Worm (Caenorhabditis elegans): ENCODE results near the gene C18A11.2.
A peak's percentile ranks its signal among the peaks of the same experiment; 100 is the strongest.

The C18A11.2 gene

DNA sequence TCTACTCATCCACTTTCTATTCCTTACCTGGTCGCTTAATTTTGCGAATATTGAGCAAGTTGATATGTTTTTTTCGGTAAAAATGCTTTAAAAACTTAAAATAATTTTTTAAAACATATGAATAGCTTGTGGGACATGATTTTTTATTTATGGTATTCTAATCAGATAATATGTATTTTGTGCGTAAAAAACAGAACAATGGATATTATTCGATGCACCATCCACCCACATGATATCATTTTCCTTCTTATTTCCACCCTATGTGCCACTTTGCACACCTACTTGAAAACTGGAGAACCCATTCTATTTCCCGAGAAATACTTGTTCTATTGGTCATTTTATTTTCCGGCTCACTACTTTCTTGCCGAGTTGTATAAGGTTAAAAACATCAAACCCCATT, at the start of gene C18A11.2:
Gene C18A11.2 (plus strand): TSS at position 301 of the 400 bp plus-strand sequence.
- no peak for TF ChIP-seq fkh-10 (GFP tag; optimal IDR thresholded peaks at IDR 0.05)
- TF ChIP-seq nhr-90 (tag; optimal IDR thresholded peaks at IDR 0.05; ENCODE audit: poor library complexity), result no peak

DNA sequence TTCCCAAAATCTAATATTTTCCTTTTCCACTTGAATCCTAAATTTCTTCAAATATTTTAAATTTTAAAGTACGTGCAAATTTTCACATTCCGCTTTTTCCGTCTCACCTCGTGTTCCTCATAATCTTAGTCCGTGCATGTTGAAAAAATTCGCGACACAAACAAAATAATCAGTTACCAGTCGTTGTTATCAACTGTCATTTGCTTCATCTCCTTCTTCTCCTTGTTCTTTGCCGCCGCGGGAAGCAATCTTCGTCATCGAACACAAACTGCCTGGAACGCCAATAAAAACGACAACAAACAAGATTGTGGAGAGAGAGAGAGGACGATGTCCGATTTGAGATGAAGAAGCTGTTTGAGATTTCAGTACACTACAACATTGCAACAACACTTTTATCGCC, 49.6 kb upstream of the C18A11.2 start, which contains the start of gene C34D10.5:
Gene C34D10.5 (plus strand): TSS at position 269 of the 400 bp plus-strand sequence.
- TF ChIP-seq nhr-71 (tag; optimal IDR thresholded peaks at IDR 0.05) (peak; percentile 1), pqm-1 (tag; optimal IDR thresholded peaks at IDR 0.05) (no peak), rnt-1 (tag; optimal IDR thresholded peaks at IDR 0.05) (peak; percentile 13), unc-30 (tag; optimal IDR thresholded peaks at IDR 0.05) (no peak), lin-15B (tag; optimal IDR thresholded peaks at IDR 0.05) (no peak), nhr-85 (tag) (peak; percentile 52)

DNA sequence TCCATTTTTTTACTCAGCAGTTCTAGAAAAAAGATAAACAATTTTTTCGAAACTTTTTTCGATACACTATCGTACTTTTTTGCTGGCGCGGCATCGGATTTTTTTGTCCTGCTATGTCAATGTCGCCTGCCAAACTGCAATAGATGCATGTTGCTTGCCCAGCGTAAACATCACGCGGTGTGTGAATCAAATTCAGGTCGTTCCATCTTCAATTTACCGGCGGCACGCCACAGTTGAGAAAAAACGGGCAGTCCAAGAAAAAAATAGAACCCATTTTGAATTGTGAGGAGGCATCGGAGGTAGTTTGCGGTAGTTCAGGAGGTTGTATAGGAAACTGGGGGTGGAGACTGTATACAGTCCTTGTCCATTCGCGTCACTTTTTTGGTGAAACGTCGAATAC, 48.9 kb upstream of the C18A11.2 start:
- TF ChIP-seq lin-35 (GFP tag; optimal IDR thresholded peaks at IDR 0.05) (peak in 1 of 2 experiments; percentile 62), dpl-1 (GFP tag; optimal IDR thresholded peaks at IDR 0.05) (peak in 1 of 3 experiments; percentile 16), snpc-4 (tag; optimal IDR thresholded peaks at IDR 0.05) (no peak), ztf-11 (tag; optimal IDR thresholded peaks at IDR 0.05) (no peak), mdl-1 (tag; optimal IDR thresholded peaks at IDR 0.05) (peak in 1 of 2 experiments; percentile 74), rnt-1 (tag; optimal IDR thresholded peaks at IDR 0.05) (peak; percentile 44), snu-23 (GFP tag; optimal IDR thresholded peaks at IDR 0.05) (peak; percentile 64), C16A3.4 (tag; optimal IDR thresholded peaks at IDR 0.05) (peak; percentile 47), nhr-85 (tag) (peak; percentile 73), ama-1 (optimal IDR thresholded peaks at IDR 0.05) (peak; percentile 10), blmp-1 (tag; optimal IDR thresholded peaks at IDR 0.05) (peak; percentile 2), efl-1 (optimal IDR thresholded peaks at IDR 0.05) (no peak), efl-1 (GFP tag; optimal IDR thresholded peaks at IDR 0.05 in 1 of 2) (peak in 1 of 2 experiments; percentile 55), nhr-47 (tag; optimal IDR thresholded peaks at IDR 0.05) (peak; percentile 9), ceh-82 (tag; optimal IDR thresholded peaks at IDR 0.05) (no peak), elt-3 (tag; optimal IDR thresholded peaks at IDR 0.05) (peak in 3 of 6 experiments; percentile 14 to 43 (median 18)), pax-3 (tag; optimal IDR thresholded peaks at IDR 0.05) (no peak), pag-3 (tag; optimal IDR thresholded peaks at IDR 0.05; ENCODE audit: borderline replicate concordance, insufficient read depth) (peak; percentile 51), lsy-2 (tag; optimal IDR thresholded peaks at IDR 0.05) (peak; percentile 5 to 23), ceh-8 (GFP tag; optimal IDR thresholded peaks at IDR 0.05) (no peak), nhr-90 (tag; optimal IDR thresholded peaks at IDR 0.05; ENCODE audit: poor library complexity) (peak; percentile 20), mef-2 (tag; optimal IDR thresholded peaks at IDR 0.05) (no peak), lin-14 (GFP tag; optimal IDR thresholded peaks at IDR 0.05) (peak; percentile 85), nhr-19 (GFP tag; conservative IDR thresholded peaks at IDR 0.05) (peak; percentile 22; the same call in 1 of the 2 replicates), nhr-20 (tag; optimal IDR thresholded peaks at IDR 0.05) (peak; percentile 47), C34B4.2 (tag; optimal IDR thresholded peaks at IDR 0.05) (no peak), isw-1 (GFP tag; IDR thresholded peaks at IDR 0.05) (no peak), nhr-71 (tag; optimal IDR thresholded peaks at IDR 0.05) (peak; percentile 65), ztf-4 (tag; optimal IDR thresholded peaks at IDR 0.05) (no peak), unc-130 (tag; optimal IDR thresholded peaks at IDR 0.05) (peak; percentile 43)

DNA sequence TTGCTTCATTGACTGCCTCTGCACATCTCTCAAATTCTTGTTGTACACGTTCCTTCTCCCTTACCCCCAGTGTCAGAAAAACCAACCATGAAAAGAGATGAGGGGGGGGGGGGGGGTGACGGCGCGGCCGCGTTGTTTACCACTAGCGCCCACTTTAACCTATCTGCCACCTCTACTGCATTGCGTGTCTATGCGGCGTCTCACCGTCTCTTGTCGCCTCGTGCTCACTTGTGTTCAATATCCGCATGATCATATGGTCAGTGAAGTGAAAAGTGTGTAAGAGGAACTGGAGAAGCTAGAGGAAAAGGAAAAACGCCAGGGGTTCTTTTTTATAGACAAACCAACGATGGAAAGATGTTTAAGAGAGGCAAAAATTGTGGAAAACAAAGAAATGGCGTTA, 47.7 kb upstream of the C18A11.2 start:
- TF ChIP-seq lin-14 (GFP tag; optimal IDR thresholded peaks at IDR 0.05), result peak; percentile 99
- TF ChIP-seq C16A3.4 (tag; optimal IDR thresholded peaks at IDR 0.05), result peak; percentile 80
- TF ChIP-seq nhr-237 (tag; optimal IDR thresholded peaks at IDR 0.05), result no peak
- peak in 1 of 2 experiments; percentile 22 for TF ChIP-seq egl-27 (tag; optimal IDR thresholded peaks at IDR 0.05)
- TF ChIP-seq unc-30 (tag; optimal IDR thresholded peaks at IDR 0.05), result no peak
- no peak for TF ChIP-seq efl-3 (GFP tag; optimal IDR thresholded peaks at IDR 0.05)
- TF ChIP-seq unc-86 (tag; optimal IDR thresholded peaks at IDR 0.05), result peak; percentile 71
- no peak for TF ChIP-seq lin-39 (tag; optimal IDR thresholded peaks at IDR 0.05)
- peak; percentile 83 for TF ChIP-seq fkh-10 (GFP tag; optimal IDR thresholded peaks at IDR 0.05)
- TF ChIP-seq sox-4 (tag; optimal IDR thresholded peaks at IDR 0.05), result peak; percentile 67
- TF ChIP-seq zip-4 (GFP tag; optimal IDR thresholded peaks at IDR 0.05), result peak; percentile 43
- no peak for TF ChIP-seq nhr-12 (tag; optimal IDR thresholded peaks at IDR 0.05)
- TF ChIP-seq F16B12.6 (tag; optimal IDR thresholded peaks at IDR 0.05), result no peak
- no peak for TF ChIP-seq pqm-1 (tag; optimal IDR thresholded peaks at IDR 0.05)
- no peak for TF ChIP-seq ama-1 (optimal IDR thresholded peaks at IDR 0.05)
- TF ChIP-seq efl-1 (optimal IDR thresholded peaks at IDR 0.05), result peak; percentile 45 to 60
- peak in 1 of 2 experiments; percentile 43 for TF ChIP-seq efl-1 (GFP tag; optimal IDR thresholded peaks at IDR 0.05 in 1 of 2)
- TF ChIP-seq nhr-47 (tag; optimal IDR thresholded peaks at IDR 0.05), result peak; percentile 86
- TF ChIP-seq snpc-4 (tag; optimal IDR thresholded peaks at IDR 0.05), result peak; percentile 11
- peak; percentile 89 for TF ChIP-seq mep-1 (tag; optimal IDR thresholded peaks at IDR 0.05)
- TF ChIP-seq vab-15 (tag; optimal IDR thresholded peaks at IDR 0.05), result peak; percentile 73
- peak; percentile 93 for TF ChIP-seq nhr-20 (tag; optimal IDR thresholded peaks at IDR 0.05)
- TF ChIP-seq C04F5.9 (tag; optimal IDR thresholded peaks at IDR 0.05), result no peak

All from whole organism, L1 larva.